Worm (Caenorhabditis elegans) whole organism, mixed stage, embryonic: Measurements from ENCODE around the gene T06D8.10.

Experiments used
- M03D4.4 ChIP-seq: sonication (generic microtip); optimal IDR thresholded peaks from 2 replicates; lab custom pipeline; 2017; ENCODE audit warnings: mild to moderate bottlenecking, missing genetic modification characterization, missing compliant biosample characterization
- bed-3 ChIP-seq: fragments of 200-800 bp; sonication (Bioruptor generic); optimal IDR thresholded peaks from 3 replicates; lab custom pipeline; 2018; ENCODE audit warnings: mild to moderate bottlenecking, missing genetic modification characterization, moderate library complexity, missing compliant biosample characterization
- blmp-1 ChIP-seq: fragments of 150-350 bp; optimal IDR thresholded peaks from 2 replicates; lab custom pipeline; 2014; ENCODE audit warnings: missing biosample characterization, missing genetic modification characterization
- ceh-39 ChIP-seq: fragments of 150-350 bp; optimal IDR thresholded peaks from 2 replicates; lab custom pipeline; 2014; ENCODE audit warnings: missing biosample characterization, missing genetic modification characterization
- ceh-43 ChIP-seq: fragments of 200-800 bp; sonication (Bioruptor generic); optimal IDR thresholded peaks from 2 replicates; lab custom pipeline; 2018; ENCODE audit warnings: mild to moderate bottlenecking, missing genetic modification characterization, moderate library complexity, missing compliant biosample characterization
- ces-1 ChIP-seq: fragments of 150-350 bp; optimal IDR thresholded peaks from 2 replicates; lab custom pipeline; 2014; ENCODE audit warnings: missing biosample characterization, missing genetic modification reagents, missing genetic modification characterization
- cnd-1 ChIP-seq: fragments of 200-800 bp; sonication (Bioruptor generic); optimal IDR thresholded peaks from 2 replicates; lab custom pipeline; 2018; ENCODE audit warnings: mild to moderate bottlenecking, missing genetic modification characterization, missing compliant biosample characterization
- drap-1 ChIP-seq: fragments of 200-800 bp; sonication (Bioruptor generic); optimal IDR thresholded peaks from 3 replicates; lab custom pipeline; 2018; ENCODE audit warnings: mild to moderate bottlenecking, missing genetic modification characterization, missing compliant biosample characterization
- elt-1 ChIP-seq: sonication (generic microtip); optimal IDR thresholded peaks from 2 replicates; lab custom pipeline; 2017; ENCODE audit warnings: missing genetic modification characterization, mild to moderate bottlenecking, missing compliant biosample characterization, antibody characterized with exemption, moderate library complexity, borderline replicate concordance; ENCODE audit not compliant: insufficient read depth
- elt-3 ChIP-seq: fragments of 150-350 bp; optimal IDR thresholded peaks from 2 replicates; lab custom pipeline; 2014; ENCODE audit warnings: missing biosample characterization, missing genetic modification characterization
- flh-1 ChIP-seq: fragments of 200-800 bp; sonication (Bioruptor generic); optimal IDR thresholded peaks from 2 replicates; lab custom pipeline; 2018; ENCODE audit warnings: mild to moderate bottlenecking, missing genetic modification characterization, moderate library complexity, missing compliant biosample characterization
- ham-2 ChIP-seq: fragments of 200-800 bp; sonication (Bioruptor generic); optimal IDR thresholded peaks from 2 replicates; lab custom pipeline; 2018; ENCODE audit warnings: mild to moderate bottlenecking, missing genetic modification characterization, missing compliant biosample characterization
- hlh-1 ChIP-seq: fragments of 150-350 bp; optimal IDR thresholded peaks from 2 replicates; lab custom pipeline; 2014; ENCODE audit warnings: missing biosample characterization, missing genetic modification reagents, missing genetic modification characterization
- lin-13 ChIP-seq: fragments of 150-350 bp; optimal IDR thresholded peaks from 2 replicates; lab custom pipeline; 2014; ENCODE audit warnings: missing biosample characterization, missing genetic modification characterization
- lin-32 ChIP-seq: fragments of 200-800 bp; sonication (Bioruptor generic); optimal IDR thresholded peaks from 2 replicates; lab custom pipeline; 2018; ENCODE audit warnings: mild to moderate bottlenecking, missing genetic modification characterization, missing compliant biosample characterization
- lsy-2 ChIP-seq: fragments of 150-350 bp; optimal IDR thresholded peaks from 2 replicates; lab custom pipeline; 2014; ENCODE audit warnings: missing biosample characterization, missing genetic modification characterization
- mep-1 ChIP-seq: fragments of 150-350 bp; optimal IDR thresholded peaks from 2 replicates; lab custom pipeline; 2017; ENCODE audit warnings: missing biosample characterization, missing genetic modification reagents, missing genetic modification characterization, inconsistent platforms
- mls-2 ChIP-seq: sonication (generic microtip); optimal IDR thresholded peaks from 2 replicates; lab custom pipeline; 2016; ENCODE audit warnings: mild to moderate bottlenecking, missing genetic modification characterization, moderate library complexity, missing compliant biosample characterization
- nhr-12 ChIP-seq: fragments of 150-350 bp; optimal IDR thresholded peaks from 2 replicates; lab custom pipeline; 2014; ENCODE audit warnings: missing biosample characterization, missing genetic modification characterization
- nhr-2 ChIP-seq: fragments of 150-350 bp; optimal IDR thresholded peaks from 2 replicates; lab custom pipeline; 2014; ENCODE audit warnings: missing biosample characterization, missing genetic modification characterization
- nhr-237 ChIP-seq: fragments of 150-350 bp; optimal IDR thresholded peaks from 2 replicates; lab custom pipeline; 2014; ENCODE audit warnings: missing biosample characterization, missing genetic modification characterization
- nhr-28 ChIP-seq: fragments of 150-350 bp; optimal IDR thresholded peaks from 2 replicates; lab custom pipeline; 2014; ENCODE audit warnings: missing biosample characterization, missing genetic modification characterization
- nhr-76 ChIP-seq: sonication (generic microtip); optimal IDR thresholded peaks from 2 replicates; lab custom pipeline; 2017; ENCODE audit warnings: missing biosample characterization, missing genetic modification characterization
- pha-4 ChIP-seq: fragments of 150-350 bp; optimal IDR thresholded peaks from 2 replicates; lab custom pipeline; 2018; ENCODE audit warnings: missing biosample characterization, missing genetic modification reagents, missing genetic modification characterization
- snpc-4 ChIP-seq: fragments of 150-350 bp; optimal IDR thresholded peaks from 2 replicates; lab custom pipeline; 2014; ENCODE audit warnings: missing biosample characterization, missing genetic modification characterization
- sptf-1 ChIP-seq: sonication (generic microtip); optimal IDR thresholded peaks from 2 replicates; lab custom pipeline; 2017; ENCODE audit warnings: mild to moderate bottlenecking, missing genetic modification characterization, moderate library complexity, missing compliant biosample characterization
- tbx-8 ChIP-seq: fragments of 200-800 bp; sonication (Bioruptor generic); optimal IDR thresholded peaks from 2 replicates; lab custom pipeline; 2018; ENCODE audit warnings: mild to moderate bottlenecking, missing genetic modification characterization, moderate library complexity, missing compliant biosample characterization
- unc-120 ChIP-seq: sonication (generic microtip); optimal IDR thresholded peaks from 2 replicates; lab custom pipeline; 2017; ENCODE audit warnings: missing genetic modification characterization, missing compliant biosample characterization; ENCODE audit not compliant: poor library complexity, severe bottlenecking
- unc-39 ChIP-seq: fragments of 150-350 bp; optimal IDR thresholded peaks from 2 replicates; lab custom pipeline; 2014; ENCODE audit warnings: missing biosample characterization, missing genetic modification characterization
- zip-8 ChIP-seq: fragments of 150-350 bp; optimal IDR thresholded peaks from 2 replicates; lab custom pipeline; 2014; ENCODE audit warnings: missing biosample characterization, missing genetic modification characterization

Gene T06D8.10

DNA sequence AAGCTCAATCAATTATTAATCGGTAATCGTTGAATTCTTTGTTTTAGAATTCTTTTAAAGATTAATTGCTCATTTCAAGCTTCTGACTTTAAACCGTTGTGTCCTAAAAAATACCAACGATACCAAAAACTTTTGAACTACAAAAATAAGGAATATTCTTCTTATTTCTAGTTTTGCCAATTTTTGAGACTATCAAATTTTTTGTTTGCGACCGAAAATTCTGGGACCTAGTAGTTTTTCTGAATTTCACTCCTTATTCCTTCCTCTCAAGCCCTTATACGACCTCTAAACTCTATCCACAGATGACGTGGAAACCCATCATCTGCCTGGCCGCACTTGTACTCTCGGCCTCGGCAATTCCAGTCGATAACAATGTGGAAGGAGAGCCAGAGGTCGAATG lies 21.5 kb upstream of the T06D8.10 start, which contains the start of gene cut-1:
Gene cut-1, plus strand, starts transcription at position 301 of the 400 bp plus-strand sequence.
- TF ChIP-seq nhr-237 (tag; lab: Kevin White, UChicago) (no peak), snpc-4 (tag; lab: Kevin White, UChicago) (no peak), elt-3 (tag; lab: Kevin White, UChicago) (no peak), nhr-12 (tag; lab: Kevin White, UChicago) (no peak), nhr-2 (tag; lab: Kevin White, UChicago) (no peak), unc-39 (tag; lab: Kevin White, UChicago) (no peak), ces-1 (no peak), zip-8 (tag; lab: Kevin White, UChicago) (no peak), ceh-43 (GFP tag; lab: Kevin White, UChicago) (no peak), ceh-39 (tag; lab: Kevin White, UChicago) (no peak)

- TF ChIP-seq flh-1 (GFP tag; lab: Kevin White, UChicago) (no peak), ham-2 (GFP tag; lab: Kevin White, UChicago) (no peak), nhr-2 (tag; lab: Kevin White, UChicago) (no peak), unc-120 (no peak), elt-3 (tag; lab: Kevin White, UChicago) (no peak), nhr-28 (tag; lab: Kevin White, UChicago) (no peak), hlh-1 (no peak), lsy-2 (tag; lab: Kevin White, UChicago) (no peak), ceh-39 (tag; lab: Kevin White, UChicago) (no peak), nhr-12 (tag; lab: Kevin White, UChicago) (no peak), tbx-8 (no peak), drap-1 (no peak), lin-13 (no peak), ces-1 (no peak), cnd-1 (tag; lab: Kevin White, UChicago) (no peak)
Measured at ce11 chrII:11261173-11261572, 13.9 kb upstream of the T06D8.10 start, which contains the start of gene T05B9.1. Gene T05B9.1 (minus strand): TSS chrII:11261192.

DNA sequence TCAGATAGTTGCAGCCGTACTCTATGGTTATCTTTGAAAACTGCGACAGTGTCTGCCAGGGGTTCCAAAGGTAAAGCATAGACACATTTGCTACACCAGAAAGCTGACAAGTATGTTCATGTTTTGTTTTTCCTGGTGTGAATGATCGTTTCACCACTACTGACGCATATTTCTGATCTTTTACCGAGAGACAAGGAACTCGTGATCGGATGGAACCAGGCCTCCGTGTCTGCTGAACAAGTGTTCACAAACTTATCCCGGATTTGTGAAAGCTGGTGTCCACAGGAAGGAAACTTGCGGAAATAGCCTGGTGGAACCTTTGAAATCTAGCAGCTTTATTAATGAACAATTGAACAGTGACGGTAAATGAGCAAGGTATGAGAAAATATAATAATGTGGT lies 12.5 kb upstream of the T06D8.10 start:
- TF ChIP-seq drap-1 (no peak), lsy-2 (tag; lab: Kevin White, UChicago) (no peak), zip-8 (tag; lab: Kevin White, UChicago) (no peak), bed-3 (GFP tag; lab: Kevin White, UChicago) (no peak), tbx-8 (no peak), flh-1 (GFP tag; lab: Kevin White, UChicago) (no peak), unc-39 (tag; lab: Kevin White, UChicago) (no peak), lin-32 (GFP tag; lab: Kevin White, UChicago) (no peak), lin-13 (no peak), ceh-43 (GFP tag; lab: Kevin White, UChicago) (no peak), elt-1 (tag; lab: Kevin White, UChicago) (no peak), M03D4.4 (tag; lab: Kevin White, UChicago) (no peak), mep-1 (tag; lab: Kevin White, UChicago) (no peak), pha-4 (no peak), cnd-1 (tag; lab: Kevin White, UChicago) (no peak), snpc-4 (tag; lab: Kevin White, UChicago) (no peak)
- TF ChIP-seq, all 35 proteins: peak for 0

DNA sequence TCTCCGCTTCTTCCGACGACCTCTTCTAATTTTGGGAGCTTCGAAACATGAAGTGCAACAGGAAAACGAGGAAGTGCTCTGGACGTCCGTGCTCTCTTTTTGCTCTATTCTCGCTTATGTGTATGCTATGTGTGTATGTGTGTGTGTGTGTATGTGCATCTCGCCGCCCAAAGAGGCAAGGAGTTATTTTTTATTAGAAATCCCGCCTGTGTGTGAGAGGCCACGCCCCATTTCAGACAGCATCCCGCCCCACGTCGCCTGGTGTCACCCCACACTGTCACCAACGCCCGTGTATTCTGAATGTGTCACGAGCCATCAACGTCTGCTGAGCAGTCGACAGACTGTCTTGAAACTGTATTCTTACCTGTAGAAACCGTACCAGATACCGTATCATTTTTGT lies 8.2 kb upstream of the T06D8.10 start, which contains the start of gene T05B9.2:
Gene T05B9.2, plus strand, starts transcription at position 301 of the 400 bp plus-strand sequence.
- no peak for TF ChIP-seq nhr-12 (tag; lab: Kevin White, UChicago)
- TF ChIP-seq cnd-1 (tag; lab: Kevin White, UChicago) = no peak
- TF ChIP-seq ceh-43 (GFP tag; lab: Kevin White, UChicago) = no peak
- TF ChIP-seq unc-39 (tag; lab: Kevin White, UChicago) = no peak
- no peak for TF ChIP-seq unc-120
- TF ChIP-seq tbx-8 = no peak
- no peak for TF ChIP-seq ceh-39 (tag; lab: Kevin White, UChicago)
- no peak for TF ChIP-seq ham-2 (GFP tag; lab: Kevin White, UChicago)
- TF ChIP-seq zip-8 (tag; lab: Kevin White, UChicago) = no peak
- no peak for TF ChIP-seq mls-2 (tag; lab: Kevin White, UChicago)
- TF ChIP-seq sptf-1 (tag; lab: Kevin White, UChicago) = no peak
- TF ChIP-seq drap-1 = no peak
- TF ChIP-seq mep-1 (tag; lab: Kevin White, UChicago) = no peak
- no peak for TF ChIP-seq nhr-76 (tag; lab: Kevin White, UChicago)
- no peak for TF ChIP-seq elt-3 (tag; lab: Kevin White, UChicago)
- no peak for TF ChIP-seq pha-4
- no peak for TF ChIP-seq elt-1 (tag; lab: Kevin White, UChicago)
- no peak for TF ChIP-seq hlh-1

- TF ChIP-seq zip-8 (tag; lab: Kevin White, UChicago) (no peak), blmp-1 (tag; lab: Kevin White, UChicago) (peak; percentile 73), ham-2 (GFP tag; lab: Kevin White, UChicago) (no peak), unc-39 (tag; lab: Kevin White, UChicago) (no peak)
- TF ChIP-seq, all 35 proteins: peak for 1
Measured at ce11 chrII:11246506-11246905, 808 bp downstream of the T06D8.10 start.
